Worm (Caenorhabditis elegans) whole organism, L4/young adult: ENCODE measurements around the gene D2021.4.
A peak's percentile ranks its signal among the peaks of the same experiment; 100 is the strongest.
"Not testable (repeated sequence)": the region's sequence is repeated elsewhere in the genome, so short reads cannot be mapped to it uniquely, and the experiment has no call there.

ENCODE experiments used
- W03F9.2 ChIP-seq: fragments of 150-350 bp; optimal IDR thresholded peaks from 2 replicates; lab custom pipeline; 2014; ENCODE audit warnings: missing biosample characterization, missing genetic modification characterization
- dao-5 ChIP-seq: sonication (generic microtip); optimal IDR thresholded peaks from 2 replicates; lab custom pipeline; 2016; ENCODE audit warnings: missing genotype, missing genetic modification characterization, moderate library complexity, missing compliant biosample characterization
- him-1 ChIP-seq: sonication (generic microtip); optimal IDR thresholded peaks from 2 replicates; lab custom pipeline; 2016; ENCODE audit warnings: missing genotype, missing genetic modification reagents, missing genetic modification characterization, missing compliant biosample characterization

The D2021.4 gene

DNA sequence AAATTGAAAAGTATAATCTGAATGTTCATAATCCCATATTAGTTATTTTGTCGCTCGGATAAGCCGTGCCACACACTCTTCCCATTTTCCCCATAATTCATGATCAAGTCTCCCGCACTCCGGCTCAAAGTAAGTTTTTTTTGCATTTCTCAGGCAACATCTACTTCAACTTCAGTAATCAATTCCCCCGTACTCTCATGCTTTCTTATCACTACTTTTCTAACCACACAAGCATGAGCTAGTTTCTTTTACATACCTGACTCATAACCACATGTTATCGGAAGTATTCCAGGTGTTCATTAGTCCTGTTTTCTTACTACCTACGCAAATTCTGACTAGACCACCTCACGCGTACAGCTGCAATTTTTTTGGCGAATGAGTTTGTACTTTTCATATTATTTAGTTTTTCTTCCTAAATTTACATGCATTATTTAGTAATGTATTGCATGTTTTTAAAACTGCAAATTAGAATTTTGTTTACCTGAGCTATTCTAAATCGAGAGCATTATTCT is 17.7 kb upstream of the D2021.4 start:
- TF ChIP-seq him-1 (tag; lab: Kevin White, UChicago): no peak
- TF ChIP-seq dao-5: no peak
- TF ChIP-seq W03F9.2: no peak

DNA sequence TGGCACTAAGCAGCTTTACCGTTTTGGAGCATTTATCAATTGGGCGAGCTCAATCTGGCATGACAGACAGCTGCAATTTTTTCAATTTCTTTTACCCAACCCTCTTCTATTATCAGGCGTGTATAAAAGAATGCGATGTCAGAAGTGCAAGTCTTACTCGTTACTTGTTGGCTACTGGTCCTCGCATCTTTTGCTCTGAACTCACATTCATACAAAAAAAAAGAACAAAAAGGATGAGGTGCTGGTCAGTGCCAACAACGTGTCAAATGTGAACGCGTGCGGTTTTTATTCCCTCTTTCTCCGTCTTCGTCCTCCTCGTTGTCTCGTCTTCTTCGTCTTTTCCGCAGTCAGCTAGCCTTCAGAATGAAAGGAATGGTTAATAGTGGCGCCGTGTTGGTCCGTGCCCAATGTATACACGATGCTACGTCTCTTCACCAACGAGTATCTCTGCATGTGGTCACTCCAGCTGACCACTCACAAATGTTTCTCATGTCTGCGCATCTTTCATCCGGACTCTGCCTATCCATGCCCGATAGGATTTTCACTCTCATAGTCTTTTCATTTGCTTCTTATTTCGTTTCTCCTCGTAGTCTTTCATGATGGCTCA is 17.0 kb upstream of the D2021.4 start:
- no peak for TF ChIP-seq dao-5
- no peak for TF ChIP-seq him-1 (tag; lab: Kevin White, UChicago)
- TF ChIP-seq W03F9.2: no peak

DNA sequence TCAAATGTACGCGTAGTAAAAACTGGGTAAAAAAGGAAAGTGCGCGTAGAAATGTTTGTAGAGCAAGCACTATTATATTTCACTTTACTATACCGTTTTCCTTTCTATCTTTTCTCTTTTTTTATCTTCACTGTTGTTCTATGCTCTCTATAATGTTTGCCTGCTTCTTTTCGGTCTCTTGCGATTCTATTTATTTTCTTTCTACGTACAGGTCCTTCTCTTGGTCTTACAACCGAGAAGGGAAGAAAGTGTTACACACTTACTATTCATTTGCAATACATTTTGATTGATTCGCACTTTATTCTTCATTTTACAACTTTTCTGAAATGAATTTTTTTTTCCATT is 15.6 kb upstream of the D2021.4 start:
- TF ChIP-seq dao-5 (no peak), W03F9.2 (no peak), him-1 (tag; lab: Kevin White, UChicago) (no peak)

DNA sequence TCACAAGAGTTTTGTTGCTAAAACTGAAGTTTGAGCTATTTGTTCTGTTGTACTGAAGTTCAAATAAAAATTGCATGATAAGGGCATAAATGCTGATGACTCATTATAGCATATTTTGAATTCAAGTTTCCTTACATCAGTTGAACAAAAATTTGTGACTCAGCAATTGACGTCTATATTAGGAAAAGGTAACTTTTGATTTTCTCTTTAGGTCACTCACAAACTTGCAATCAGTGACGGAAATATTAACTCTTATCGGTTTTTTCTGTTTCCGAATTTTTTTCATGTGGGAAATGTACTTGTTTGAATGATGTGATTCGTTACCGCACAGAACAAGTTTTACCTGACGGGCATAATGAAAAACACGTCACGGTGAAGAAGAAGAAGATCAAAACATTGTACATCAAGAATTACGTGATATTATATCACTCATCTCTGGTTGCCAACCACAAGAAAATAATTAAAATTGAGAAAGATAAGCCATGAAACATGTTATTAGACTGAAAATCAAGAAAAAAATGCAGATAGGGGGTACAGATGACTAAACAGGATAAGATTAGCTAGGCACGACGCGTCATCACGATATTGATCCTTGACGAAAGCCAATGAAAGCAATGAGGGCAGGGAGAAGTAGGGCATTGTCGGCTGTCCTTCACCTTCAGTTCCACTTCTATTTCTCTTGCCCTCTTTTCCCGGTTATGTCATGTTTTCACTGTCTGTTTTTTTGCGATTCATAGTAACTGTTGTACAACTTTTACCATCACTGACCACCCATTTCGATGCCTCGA is 15.0 kb upstream of the D2021.4 start:
- no peak for TF ChIP-seq dao-5
- TF ChIP-seq him-1 (tag; lab: Kevin White, UChicago): no peak
- no peak for TF ChIP-seq W03F9.2

DNA sequence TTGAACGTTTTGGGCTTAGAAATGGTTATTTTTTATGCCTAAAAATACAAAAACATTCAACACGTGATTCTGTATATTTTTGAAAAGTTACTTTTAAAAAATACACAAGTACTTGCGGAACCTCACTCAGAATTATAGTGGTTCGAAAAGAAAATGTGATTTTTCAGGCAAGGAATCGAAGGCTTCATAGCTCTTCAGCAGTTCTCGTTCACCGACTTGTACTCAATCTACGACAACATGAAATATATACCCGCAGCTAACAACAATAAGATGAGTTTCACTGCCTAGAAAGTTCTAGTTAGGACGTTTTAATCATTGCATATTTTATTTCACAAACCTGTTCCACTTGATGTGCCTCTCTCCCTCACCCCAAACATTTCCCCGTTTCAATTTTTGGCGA is 13.7 kb upstream of the D2021.4 start:
- TF ChIP-seq dao-5 (no peak), W03F9.2 (no peak), him-1 (tag; lab: Kevin White, UChicago) (no peak)

DNA sequence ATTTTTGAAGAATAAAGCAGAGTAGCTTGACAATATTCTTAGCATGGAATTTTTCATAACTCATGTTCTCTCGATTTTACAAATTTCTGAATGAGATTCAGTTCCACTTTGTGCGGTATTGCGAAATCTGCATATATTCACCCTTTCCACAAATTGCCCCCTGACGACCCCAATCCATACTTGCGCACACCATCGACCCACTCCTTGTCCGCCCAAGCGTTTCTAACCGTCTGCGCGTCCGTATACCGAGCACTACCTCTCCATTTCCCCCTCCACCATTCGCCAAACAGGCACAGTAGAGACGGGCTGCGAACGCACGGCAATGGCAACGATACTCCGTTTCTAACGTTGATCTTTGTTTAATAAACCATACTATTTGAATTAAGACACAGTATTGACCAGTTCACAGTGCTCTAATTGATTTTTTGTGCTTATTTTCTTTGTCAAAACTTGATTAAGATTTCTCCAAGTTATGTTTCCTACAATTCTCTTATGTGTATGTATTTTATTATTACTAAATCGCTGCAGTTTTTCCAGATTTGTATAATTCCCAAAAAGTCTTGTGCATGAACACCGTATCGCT is 7.8 kb upstream of the D2021.4 start, which contains the start of gene utx-1:
TSS of gene utx-1 (plus strand) at position 533 of the 583 bp plus-strand sequence.
- no peak for TF ChIP-seq W03F9.2
- no peak for TF ChIP-seq dao-5
- no peak for TF ChIP-seq him-1 (tag; lab: Kevin White, UChicago)

DNA sequence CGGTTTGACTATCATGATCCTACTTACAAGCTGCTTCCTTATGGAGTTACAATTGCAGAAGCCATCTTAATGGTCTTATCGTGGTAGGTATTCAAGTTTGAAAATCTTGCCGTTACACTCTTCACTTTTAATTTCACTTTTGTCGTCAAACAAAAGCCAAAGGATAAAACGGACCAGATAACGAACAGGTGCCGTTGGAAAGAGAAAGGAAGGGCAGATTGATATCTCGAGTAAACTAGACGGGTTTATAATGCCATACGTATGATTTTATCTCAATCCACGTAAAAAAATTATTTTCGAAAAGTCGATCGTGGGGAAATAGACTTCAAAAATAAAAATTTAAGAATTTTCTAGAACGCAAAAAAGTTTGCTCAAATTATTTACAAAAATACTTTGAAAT is 5.2 kb upstream of the D2021.4 start:
- TF ChIP-seq W03F9.2 (no peak), dao-5 (no peak), him-1 (tag; lab: Kevin White, UChicago) (no peak)

DNA sequence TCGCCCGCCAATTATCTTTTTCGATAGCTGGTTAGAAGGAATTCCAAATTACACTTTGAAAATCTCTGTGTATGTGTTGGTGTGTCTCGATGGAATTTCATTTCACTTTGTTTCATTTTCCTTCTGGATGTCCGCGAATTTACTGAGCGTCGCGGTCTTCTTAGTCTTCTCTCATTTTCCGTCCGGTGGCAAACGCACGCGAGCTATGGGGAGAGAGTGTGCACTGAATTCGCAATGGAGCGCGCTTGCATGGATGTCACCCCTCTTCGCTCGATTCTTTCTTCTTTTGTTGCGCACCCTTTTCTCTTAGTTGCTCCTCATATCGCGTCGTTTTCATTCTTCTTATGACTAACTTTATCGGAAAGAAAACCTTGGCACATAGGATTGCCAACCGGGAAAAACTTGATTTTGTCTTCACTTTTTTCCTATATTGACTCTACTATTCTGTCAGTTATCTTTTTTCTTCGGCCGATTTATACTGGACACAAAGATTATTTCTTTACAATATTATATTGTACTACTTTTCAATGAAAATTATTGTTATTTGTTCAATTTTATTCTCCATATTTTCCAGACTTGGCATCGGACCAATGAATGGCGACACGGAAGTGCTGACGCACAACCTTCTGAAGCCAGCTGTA is 2.9 kb upstream of the D2021.4 start, which contains the start of gene dhhc-14:
TSS of gene dhhc-14 (plus strand) at position 591 of the 641 bp plus-strand sequence.
- no peak for TF ChIP-seq W03F9.2
- TF ChIP-seq him-1 (tag; lab: Kevin White, UChicago): no peak
- no peak for TF ChIP-seq dao-5

DNA sequence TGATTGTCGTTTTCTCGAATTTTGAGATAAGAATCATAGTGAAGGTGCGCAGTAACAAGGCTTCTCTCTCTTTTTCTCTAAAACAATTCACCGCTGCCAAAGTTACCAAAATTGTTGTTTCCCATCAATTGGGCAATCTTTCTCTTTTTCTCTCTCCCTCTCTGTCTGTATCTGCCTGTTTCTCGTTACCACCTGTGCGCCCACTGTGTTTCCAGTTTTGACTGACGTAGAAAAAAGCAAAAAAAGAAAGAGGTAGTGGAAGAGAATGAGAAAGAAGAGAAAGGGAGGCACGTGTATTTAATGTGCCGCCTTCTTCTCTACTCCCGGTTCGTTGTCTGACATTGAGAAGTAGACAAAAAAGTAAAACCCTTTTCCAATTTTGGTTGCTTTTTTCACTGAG is 1.2 kb upstream of the D2021.4 start:
- no peak for TF ChIP-seq him-1 (tag; lab: Kevin White, UChicago)
- TF ChIP-seq W03F9.2: no peak
- no peak for TF ChIP-seq dao-5

DNA sequence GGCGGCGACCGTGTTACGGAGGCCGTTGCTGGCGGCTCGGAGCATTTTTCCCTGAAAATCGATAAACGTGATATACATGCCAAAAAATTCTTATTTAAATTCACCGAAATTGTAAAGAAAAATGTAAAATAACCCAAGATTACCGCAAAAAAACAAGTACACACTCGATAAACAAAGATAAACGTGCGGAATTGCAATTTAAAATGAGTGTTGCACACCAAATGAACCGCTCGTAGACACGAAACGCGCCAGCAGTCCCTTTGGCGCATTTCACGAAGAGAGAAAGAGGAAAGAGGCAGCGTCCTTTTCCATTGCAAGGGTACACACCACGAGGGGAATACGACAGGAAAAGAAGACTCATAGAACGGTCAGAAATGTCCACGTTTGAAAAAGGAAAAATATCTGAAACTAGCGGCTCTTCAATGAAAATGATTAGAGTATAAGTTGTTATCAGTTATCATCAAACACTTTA is 2.9 kb downstream of the D2021.4 start, which contains the start of gene sdha-1:
TSS of gene sdha-1 (minus strand) at position 51 of the 472 bp plus-strand sequence.
- TF ChIP-seq him-1 (tag; lab: Kevin White, UChicago) (peak; percentile 29), W03F9.2 (peak; percentile 78), dao-5 (no peak)

DNA sequence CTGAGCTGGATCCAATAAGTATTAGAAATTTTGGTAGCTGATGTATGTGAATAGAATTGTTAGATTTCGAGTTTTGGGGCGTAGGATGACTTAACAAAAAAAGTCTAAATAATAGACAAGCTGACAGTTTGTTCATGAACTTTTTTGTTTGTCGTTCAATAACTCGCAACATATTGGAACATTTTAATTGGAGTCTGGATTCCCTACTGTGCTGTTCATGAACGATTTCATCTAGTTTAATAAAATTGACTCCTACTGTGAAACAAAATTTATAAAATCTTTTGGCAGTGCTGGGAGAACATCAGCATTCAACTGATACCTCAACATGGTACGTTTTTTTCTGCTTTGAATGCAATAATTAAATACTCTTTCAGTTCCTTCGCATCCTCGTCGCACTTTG is 7.3 kb downstream of the D2021.4 start, which contains the start of gene nspc-7:
TSS of gene nspc-7 (plus strand) at position 301 of the 400 bp plus-strand sequence.
- TF ChIP-seq him-1 (tag; lab: Kevin White, UChicago); dao-5; W03F9.2: not testable (repeated sequence)

DNA sequence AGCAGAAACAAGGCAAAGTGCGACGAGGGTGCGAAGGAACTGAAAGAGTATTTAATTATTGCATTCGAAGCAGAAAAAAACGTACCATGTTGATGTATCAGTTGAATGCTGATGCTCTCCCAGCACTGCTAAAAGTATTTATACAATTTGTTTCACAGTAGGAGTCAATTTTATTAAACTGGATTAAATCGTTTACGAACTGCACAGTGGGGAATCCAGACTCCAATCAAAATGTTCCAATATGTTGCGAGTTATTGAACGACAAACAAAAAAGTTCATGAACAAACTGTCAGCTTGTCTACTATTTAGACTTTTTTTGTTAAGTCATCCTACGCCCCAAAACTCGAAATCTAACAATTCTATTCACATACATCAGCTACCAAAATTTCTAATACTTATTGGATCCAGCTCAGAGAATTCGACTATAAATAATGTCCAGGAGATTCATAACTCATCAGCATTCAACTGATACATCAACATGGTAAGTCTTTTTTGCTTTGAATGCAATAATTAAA is 10.6 kb downstream of the D2021.4 start, which contains the start of the genes nspc-4 and nspc-5:
TSS of gene nspc-4 (minus strand) at position 101 of the 515 bp plus-strand sequence.
TSS of gene nspc-5 (plus strand) at position 465 of the 515 bp plus-strand sequence.
- TF ChIP-seq dao-5; W03F9.2; him-1 (tag; lab: Kevin White, UChicago): not testable (repeated sequence)

DNA sequence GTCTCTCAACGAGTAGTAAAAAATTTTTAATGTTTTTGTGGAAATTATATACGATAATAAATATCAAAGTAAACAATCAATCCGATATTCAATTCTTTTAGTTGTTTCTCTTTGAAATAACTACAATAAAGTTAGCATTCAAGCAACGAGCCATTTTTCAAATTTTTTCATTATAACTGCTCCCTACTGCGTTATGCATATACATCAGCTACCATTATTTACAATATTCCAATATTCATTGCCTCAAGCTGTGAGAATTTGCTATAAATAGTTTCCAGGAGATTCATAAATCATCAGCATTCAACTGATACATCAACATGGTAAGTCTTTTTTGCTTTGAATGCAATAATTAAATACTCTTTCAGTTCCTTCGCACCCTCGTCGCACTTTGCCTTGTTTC is 12.1 kb downstream of the D2021.4 start, which contains the start of gene nspc-3:
TSS of gene nspc-3 (plus strand) at position 301 of the 400 bp plus-strand sequence.
- no peak for TF ChIP-seq dao-5
- no peak for TF ChIP-seq W03F9.2
- TF ChIP-seq him-1 (tag; lab: Kevin White, UChicago): no peak
